Fruit fly (Drosophila melanogaster): ENCODE results near the gene indra.

Gene indra

DNA sequence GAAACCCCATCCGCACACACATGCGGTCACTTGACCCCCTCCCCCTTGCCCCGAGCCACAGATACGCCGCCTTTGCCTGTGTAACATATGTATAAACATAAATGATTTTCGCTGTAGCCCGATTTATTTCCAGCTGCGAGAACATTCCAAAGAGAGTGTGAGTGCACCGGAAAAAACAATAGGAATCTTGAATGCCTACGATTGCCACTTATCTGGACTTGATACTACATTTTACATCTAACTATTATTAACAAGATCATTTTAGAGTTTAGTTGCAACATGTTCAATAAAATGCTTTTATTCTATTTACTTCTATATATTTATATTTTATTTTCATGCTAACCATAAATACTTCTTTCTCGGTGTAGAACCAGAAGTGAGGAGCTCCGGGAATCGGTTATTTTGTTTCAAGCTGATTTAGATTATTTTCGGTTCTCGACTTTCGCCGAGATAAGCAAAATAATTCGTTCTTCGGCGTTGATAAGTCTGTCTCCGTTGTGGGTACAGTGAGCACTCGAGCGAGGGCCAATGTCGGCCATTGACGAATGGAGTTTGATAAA, 42.0 kb downstream of the indra start (continued):
- TF ChIP-seq CG11456 (GFP tag; IDR thresholded peaks at IDR 0.05) (0 out of 3 replicates have a peak, but pooled peaks have one; percentile 8), Hand (GFP tag; optimal IDR thresholded peaks at IDR 0.05) (peak; percentile 66), Rx (GFP tag; IDR thresholded peaks at IDR 0.05) (peak; percentile 70), sob (GFP tag; IDR thresholded peaks at IDR 0.05) (peak; percentile 76), D (optimal IDR thresholded peaks at IDR 0.05) (no peak), D (GFP tag; optimal IDR thresholded peaks at IDR 0.05) (peak; percentile 87), inv (GFP tag; IDR thresholded peaks at IDR 0.05; ENCODE audit: partially characterized antibody) (no peak), D19A (tag; optimal IDR thresholded peaks at IDR 0.05) (peak; percentile 88), CG3407 (GFP tag; optimal IDR thresholded peaks at IDR 0.05) (peak; percentile 74), gce (GFP tag; IDR thresholded peaks at IDR 0.05) (peak; percentile 80; the same call in 2 of the 3 replicates), zfh1 (GFP tag; IDR thresholded peaks at IDR 0.05) (peak; percentile 86), CG6175 (GFP tag; IDR thresholded peaks at IDR 0.05) (no peak), CG9797 (GFP tag; optimal IDR thresholded peaks at IDR 0.05) (no peak), CG8765 (GFP tag; IDR thresholded peaks at IDR 0.05) (peak; percentile 61; the same call in 1 of the 2 replicates), CG6791 (GFP tag; IDR thresholded peaks at IDR 0.05; ENCODE audit: partially characterized antibody) (no peak), PHDP (tag; optimal IDR thresholded peaks at IDR 0.05) (peak; percentile 85), CG4707 (GFP tag; optimal IDR thresholded peaks at IDR 0.05) (peak; percentile 50), gsb (GFP tag; IDR thresholded peaks at IDR 0.05) (no peak), CG2875 (GFP tag; optimal IDR thresholded peaks at IDR 0.05) (peak; percentile 81), hbn (GFP tag; IDR thresholded peaks at IDR 0.05; ENCODE audit: partially characterized antibody) (no peak), CG9932 (GFP tag; IDR thresholded peaks at IDR 0.05) (peak; percentile 68), lbe (GFP tag; optimal IDR thresholded peaks at IDR 0.05) (peak; percentile 79), CG18476 (GFP tag; optimal IDR thresholded peaks at IDR 0.05) (peak; percentile 69), Kr (GFP tag; optimal IDR thresholded peaks at IDR 0.05) (no peak), CG7271 (tag; optimal IDR thresholded peaks at IDR 0.05) (no peak), ase (GFP tag; IDR thresholded peaks at IDR 0.05) (peak; percentile 74; the same call in 2 of the 3 replicates), CG18599 (GFP tag; optimal IDR thresholded peaks at IDR 0.05) (peak; percentile 90), Vsx1 (GFP tag; optimal IDR thresholded peaks at IDR 0.05) (no peak), CG10267 (tag; optimal IDR thresholded peaks at IDR 0.05) (peak; percentile 84), twi (tag; optimal IDR thresholded peaks at IDR 0.05) (peak; percentile 96), fu2 (GFP tag; optimal IDR thresholded peaks at IDR 0.05) (no peak), jigr1 (GFP tag; IDR thresholded peaks at IDR 0.05) (0 out of 3 replicates have a peak, but pooled peaks have one; percentile 34), CG10147 (GFP tag; optimal IDR thresholded peaks at IDR 0.05) (peak; percentile 75), CG15514 (GFP tag; optimal IDR thresholded peaks at IDR 0.05) (peak; percentile 43), Blimp-1 (GFP tag; optimal IDR thresholded peaks at IDR 0.05) (peak; percentile 91), CG10431 (GFP tag; optimal IDR thresholded peaks at IDR 0.05) (peak; percentile 70), wdn (GFP tag; IDR thresholded peaks at IDR 0.05) (peak; percentile 67), CG6683 (GFP tag; optimal IDR thresholded peaks at IDR 0.05) (peak; percentile 32), salm (tag; optimal IDR thresholded peaks at IDR 0.05) (peak; percentile 72), kay (GFP tag; optimal IDR thresholded peaks at IDR 0.05) (peak; percentile 22), amos (GFP tag; IDR thresholded peaks at IDR 0.05; ENCODE audit: partially characterized antibody) (no peak), CG1024 (GFP tag; IDR thresholded peaks at IDR 0.05) (0 out of 2 replicates have a peak, but pooled peaks have one; percentile 16), CG34422 (GFP tag; IDR thresholded peaks at IDR 0.05) (peak; percentile 86), CG18619 (GFP tag; optimal IDR thresholded peaks at IDR 0.05) (peak; percentile 72), usp (GFP tag; optimal IDR thresholded peaks at IDR 0.05) (no peak), en (GFP tag; optimal IDR thresholded peaks at IDR 0.05) (no peak), Elba2 (GFP tag; optimal IDR thresholded peaks at IDR 0.05) (no peak), mirr (GFP tag; optimal IDR thresholded peaks at IDR 0.05) (peak; percentile 25), fd64A (GFP tag; optimal IDR thresholded peaks at IDR 0.05) (peak; percentile 65), ab (GFP tag; optimal IDR thresholded peaks at IDR 0.05) (no peak)

All from whole organism, embryonic.